Worm (Caenorhabditis elegans) whole organism, late embryonic: ENCODE results near the gene F52C12.6.

Source experiments
- C38D4.7 ChIP-seq: fragments of 200-800 bp; sonication (Bioruptor generic); optimal IDR thresholded peaks from 2 replicates; lab custom pipeline; 2018; ENCODE audit warnings: mild to moderate bottlenecking, missing genetic modification characterization, moderate library complexity, missing compliant biosample characterization
- F13H6.1 ChIP-seq: sonication (generic microtip); optimal IDR thresholded peaks from 2 replicates; lab custom pipeline; 2016; ENCODE audit warnings: missing genetic modification characterization, missing compliant biosample characterization
- K09A11.1 ChIP-seq: sonication (generic microtip); optimal IDR thresholded peaks from 2 replicates; lab custom pipeline; 2017; ENCODE audit warnings: antibody characterized with exemption, mild to moderate bottlenecking, missing genetic modification characterization, missing compliant biosample characterization; ENCODE audit not compliant: insufficient read depth
- T23F11.4 ChIP-seq: fragments of 200-800 bp; sonication (Bioruptor generic); optimal IDR thresholded peaks from 2 replicates; lab custom pipeline; 2018; ENCODE audit warnings: mild to moderate bottlenecking, missing genetic modification characterization, missing compliant biosample characterization
- Y22D7AL.16 ChIP-seq: sonication (generic microtip); optimal IDR thresholded peaks from 2 replicates; lab custom pipeline; 2016; ENCODE audit warnings: missing genetic modification characterization, missing compliant biosample characterization
- ahr-1 ChIP-seq: sonication (generic microtip); optimal IDR thresholded peaks from 2 replicates; lab custom pipeline; 2016; ENCODE audit warnings: missing genetic modification characterization, missing compliant biosample characterization
- ama-1 ChIP-seq: fragments of 150-350 bp; optimal IDR thresholded peaks from 2 replicates; lab custom pipeline; 2014
- ceh-14 ChIP-seq: sonication (generic microtip); optimal IDR thresholded peaks from 2 replicates; lab custom pipeline; 2016; ENCODE audit warnings: missing genotype, missing genetic modification characterization, missing compliant biosample characterization
- ceh-18 ChIP-seq: sonication (generic microtip); optimal IDR thresholded peaks from 2 replicates; lab custom pipeline; 2016; ENCODE audit warnings: missing genetic modification characterization, missing compliant biosample characterization
- ceh-22 ChIP-seq: sonication (generic microtip); optimal IDR thresholded peaks from 2 replicates; lab custom pipeline; 2017; ENCODE audit warnings: missing biosample characterization, missing genetic modification characterization
- ceh-31 ChIP-seq: sonication (generic microtip); optimal IDR thresholded peaks from 2 replicates; lab custom pipeline; 2016; ENCODE audit warnings: missing genetic modification characterization, missing compliant biosample characterization
- ceh-48 ChIP-seq: sonication (generic microtip); optimal IDR thresholded peaks from 2 replicates; lab custom pipeline; 2016; ENCODE audit warnings: missing genetic modification characterization, inconsistent platforms, missing compliant biosample characterization
- ceh-6 ChIP-seq: fragments of 200-800 bp; sonication (Bioruptor generic); optimal IDR thresholded peaks from 2 replicates; lab custom pipeline; 2018; ENCODE audit warnings: mild to moderate bottlenecking, missing genetic modification characterization, missing compliant biosample characterization
- dmd-4 ChIP-seq: sonication (generic microtip); optimal IDR thresholded peaks from 2 replicates; lab custom pipeline; 2016; ENCODE audit warnings: borderline replicate concordance, missing genetic modification characterization, missing compliant biosample characterization
- dve-1 ChIP-seq: sonication (generic microtip); optimal IDR thresholded peaks from 2 replicates; lab custom pipeline; 2017; ENCODE audit warnings: antibody characterized with exemption, mild to moderate bottlenecking, missing genetic modification characterization, missing compliant biosample characterization
- elt-4 ChIP-seq: sonication (generic microtip); optimal IDR thresholded peaks from 2 replicates; lab custom pipeline; 2016; ENCODE audit warnings: missing genetic modification characterization, missing compliant biosample characterization
- ets-4 ChIP-seq: sonication (generic microtip); optimal IDR thresholded peaks from 2 replicates; lab custom pipeline; 2016; ENCODE audit warnings: missing genetic modification characterization, missing compliant biosample characterization
- eyg-1 ChIP-seq: sonication (generic microtip); optimal IDR thresholded peaks from 2 replicates; lab custom pipeline; 2016; ENCODE audit warnings: missing genotype, missing genetic modification characterization, missing compliant biosample characterization
- fkh-10 ChIP-seq: fragments of 150-350 bp; optimal IDR thresholded peaks from 2 replicates; lab custom pipeline; 2014; ENCODE audit warnings: missing biosample characterization, missing genetic modification reagents, missing genetic modification characterization
- fkh-6 ChIP-seq: sonication (generic microtip); optimal IDR thresholded peaks from 2 replicates; lab custom pipeline; 2016; ENCODE audit warnings: missing genetic modification characterization, missing compliant biosample characterization
- hlh-30 ChIP-seq: sonication (generic microtip); optimal IDR thresholded peaks from 2 replicates; lab custom pipeline; 2017; ENCODE audit warnings: antibody characterized with exemption, missing genetic modification characterization, missing compliant biosample characterization; ENCODE audit not compliant: insufficient read depth
- hlh-8 ChIP-seq: sonication (generic microtip); optimal IDR thresholded peaks from 2 replicates; lab custom pipeline; 2016; ENCODE audit warnings: missing genotype, missing genetic modification characterization, missing compliant biosample characterization
- lin-11 ChIP-seq: fragments of 200-800 bp; sonication (Bioruptor generic); optimal IDR thresholded peaks from 2 replicates; lab custom pipeline; 2018; ENCODE audit warnings: mild to moderate bottlenecking, missing genetic modification characterization, missing compliant biosample characterization
- madf-2 ChIP-seq: sonication (generic microtip); optimal IDR thresholded peaks from 2 replicates; lab custom pipeline; 2017; ENCODE audit warnings: missing genetic modification characterization, missing compliant biosample characterization
- mec-3 ChIP-seq: sonication (generic microtip); optimal IDR thresholded peaks from 2 replicates; lab custom pipeline; 2016; ENCODE audit warnings: borderline replicate concordance, missing genetic modification characterization, missing compliant biosample characterization
- nhr-11 ChIP-seq: fragments of 150-350 bp; optimal IDR thresholded peaks from 2 replicates; lab custom pipeline; 2014; ENCODE audit warnings: missing biosample characterization, missing genetic modification characterization
- npax-4 ChIP-seq: sonication (generic microtip); optimal IDR thresholded peaks from 2 replicates; lab custom pipeline; 2016; ENCODE audit warnings: missing genetic modification characterization, missing compliant biosample characterization
- odd-2 ChIP-seq: sonication (generic microtip); optimal IDR thresholded peaks from 2 replicates; lab custom pipeline; 2017; ENCODE audit warnings: antibody characterized with exemption, mild to moderate bottlenecking, missing genetic modification characterization, missing compliant biosample characterization
- pag-3 ChIP-seq: sonication (generic microtip); optimal IDR thresholded peaks from 2 replicates; lab custom pipeline; 2016; ENCODE audit warnings: missing compliant biosample characterization, missing genetic modification characterization, borderline replicate concordance
- pat-9 ChIP-seq: fragments of 200-800 bp; sonication (Bioruptor generic); optimal IDR thresholded peaks from 2 replicates; lab custom pipeline; 2018; ENCODE audit warnings: mild to moderate bottlenecking, missing genetic modification characterization, moderate library complexity, missing compliant biosample characterization
- pha-2 ChIP-seq: sonication (generic microtip); optimal IDR thresholded peaks from 2 replicates; lab custom pipeline; 2017; ENCODE audit warnings: mild to moderate bottlenecking, missing genetic modification characterization, missing compliant biosample characterization
- sox-2 ChIP-seq: fragments of 200-800 bp; sonication (Bioruptor generic); IDR thresholded peaks from 2 replicates; pipeline ENCODE4 v1.3.6; 2022; ENCODE audit warnings: missing genetic modification reagents, missing genetic modification characterization, missing compliant biosample characterization
- tbx-2 ChIP-seq: sonication (generic microtip); optimal IDR thresholded peaks from 2 replicates; lab custom pipeline; 2016; ENCODE audit warnings: missing genetic modification characterization, missing compliant biosample characterization
- unc-42 ChIP-seq: sonication (generic microtip); optimal IDR thresholded peaks from 2 replicates; lab custom pipeline; 2016; ENCODE audit warnings: missing genotype, missing genetic modification characterization, missing compliant biosample characterization
- unc-55 ChIP-seq: sonication (generic microtip); optimal IDR thresholded peaks from 2 replicates; lab custom pipeline; 2017; ENCODE audit warnings: missing biosample characterization, missing genetic modification reagents, missing genetic modification characterization
- ztf-16 ChIP-seq: sonication (generic microtip); optimal IDR thresholded peaks from 2 replicates; lab custom pipeline; 2017; ENCODE audit warnings: missing genetic modification characterization, missing compliant biosample characterization

The F52C12.6 gene

DNA sequence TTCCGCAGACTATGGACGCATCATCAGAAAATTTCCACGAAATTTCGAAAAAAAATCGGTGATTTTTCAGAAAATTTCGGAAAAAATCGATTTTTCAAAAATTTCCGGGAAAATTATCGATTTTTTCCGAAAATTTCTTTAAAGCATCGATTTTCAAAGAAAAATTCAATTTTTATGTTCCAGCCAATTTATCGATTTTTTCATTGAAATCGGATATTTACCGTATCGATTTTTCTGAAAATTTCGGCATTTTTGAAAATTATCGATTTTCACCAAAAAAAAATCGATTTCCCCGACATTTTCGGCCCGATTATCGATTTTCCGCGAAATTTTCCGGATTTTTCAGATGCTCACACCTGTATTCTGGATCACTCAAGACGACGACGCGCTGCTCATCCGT is 8.6 kb downstream of the F52C12.6 start, which contains the start of gene Y48A5A.1:
Gene Y48A5A.1 (plus strand): TSS at position 347 of the 400 bp plus-strand sequence.
- TF ChIP-seq ceh-48 = peak; percentile 27
- TF ChIP-seq F13H6.1 (tag; lab: Kevin White, UChicago) = no peak
- no peak for TF ChIP-seq hlh-30 (tag; lab: Kevin White, UChicago)
- no peak for TF ChIP-seq unc-55
- no peak for TF ChIP-seq eyg-1 (tag; lab: Kevin White, UChicago)
- no peak for TF ChIP-seq pag-3 (tag; lab: Kevin White, UChicago)
- no peak for TF ChIP-seq ceh-22 (tag; lab: Kevin White, UChicago)
- TF ChIP-seq, all 69 proteins: peak for 1

DNA sequence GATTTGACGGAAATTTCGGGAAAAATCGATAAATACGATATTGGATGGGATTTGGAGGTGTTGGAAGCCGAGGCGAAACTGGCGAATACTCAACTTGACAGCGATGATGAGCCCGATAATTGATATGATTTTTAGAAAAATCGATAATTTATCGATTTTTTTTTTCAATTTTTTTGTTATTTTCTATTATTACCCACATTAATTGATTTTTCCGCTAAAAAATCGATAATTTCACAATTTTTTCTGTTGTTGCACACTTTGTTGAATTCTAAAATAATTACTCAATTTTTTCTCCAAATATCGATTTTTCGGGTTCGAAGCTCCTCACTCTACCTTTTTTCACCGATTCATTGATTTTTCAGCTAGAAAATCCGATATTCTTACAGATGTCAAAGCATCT is 12.8 kb downstream of the F52C12.6 start, which contains the start of gene Y48A5A.3:
Gene Y48A5A.3 (plus strand): TSS at position 385 of the 400 bp plus-strand sequence.
- no peak for TF ChIP-seq ceh-18 (tag; lab: Kevin White, UChicago)
- TF ChIP-seq ceh-48 = peak; percentile 20

DNA sequence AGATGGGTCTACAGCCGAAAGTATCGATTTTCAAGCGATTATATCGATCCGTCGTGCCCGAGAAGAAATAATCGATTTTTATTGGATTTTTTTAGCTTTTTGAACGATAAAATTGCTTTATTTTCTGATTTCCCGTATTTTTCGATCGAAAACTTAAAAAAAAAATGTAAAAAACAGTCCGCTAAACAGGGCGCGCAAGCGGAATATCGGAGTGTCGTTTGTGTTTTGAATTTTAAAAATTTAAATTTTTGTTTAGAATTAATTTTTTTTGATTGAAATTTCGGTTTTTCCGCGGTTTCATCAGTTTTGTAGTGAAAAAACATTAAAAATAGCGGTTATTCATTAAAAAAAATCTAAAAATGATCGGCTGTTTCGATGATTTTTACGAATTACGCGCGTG is 13.6 kb downstream of the F52C12.6 start:
- TF ChIP-seq tbx-2 (tag; lab: Kevin White, UChicago) (no peak), hlh-30 (tag; lab: Kevin White, UChicago) (no peak), madf-2 (tag; lab: Kevin White, UChicago) (no peak), mec-3 (tag; lab: Kevin White, UChicago) (no peak), odd-2 (tag; lab: Kevin White, UChicago) (no peak), ama-1 (lab: Kevin White, UChicago) (no peak), T23F11.4 (GFP tag; lab: Kevin White, UChicago) (no peak), fkh-10 (no peak), npax-4 (tag; lab: Kevin White, UChicago) (no peak), dve-1 (tag; lab: Kevin White, UChicago) (no peak), K09A11.1 (no peak), lin-11 (tag; lab: Kevin White, UChicago) (no peak), sox-2 (GFP tag; lab: Robert Waterston, UW) (no peak), ceh-6 (GFP tag; lab: Kevin White, UChicago) (no peak)
- TF ChIP-seq, all 69 proteins: peak for 0

DNA sequence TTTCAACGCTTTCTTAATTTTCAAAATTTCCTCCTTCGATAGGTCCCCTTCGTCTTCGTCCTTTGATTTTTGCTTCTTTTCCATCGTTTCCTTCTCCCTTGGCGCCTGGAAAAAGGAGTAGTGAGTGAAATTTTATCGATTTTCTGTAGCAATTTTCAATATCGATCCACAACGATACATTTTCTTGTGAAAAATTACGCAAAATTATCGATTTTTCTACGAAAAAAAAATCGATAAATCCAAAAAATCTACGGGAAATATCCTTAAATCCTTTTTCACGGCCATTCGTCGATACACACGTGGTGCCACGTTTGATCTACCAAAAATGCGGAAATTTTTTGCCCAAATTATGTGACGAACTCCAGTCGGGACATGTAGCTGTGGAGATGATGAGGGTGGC is 14.6 kb downstream of the F52C12.6 start:
- TF ChIP-seq pat-9 (no peak), ets-4 (tag; lab: Kevin White, UChicago) (no peak), pha-2 (no peak), pag-3 (tag; lab: Kevin White, UChicago) (no peak), ceh-18 (tag; lab: Kevin White, UChicago) (no peak), dmd-4 (tag; lab: Kevin White, UChicago) (no peak), ceh-31 (tag; lab: Kevin White, UChicago) (no peak), hlh-8 (tag; lab: Kevin White, UChicago) (no peak), ceh-14 (tag; lab: Kevin White, UChicago) (no peak), ceh-6 (GFP tag; lab: Kevin White, UChicago) (no peak), unc-42 (tag; lab: Kevin White, UChicago) (no peak), ahr-1 (no peak), Y22D7AL.16 (tag; lab: Kevin White, UChicago) (no peak), elt-4 (tag; lab: Kevin White, UChicago) (no peak), eyg-1 (tag; lab: Kevin White, UChicago) (no peak), ceh-22 (tag; lab: Kevin White, UChicago) (no peak), C38D4.7 (GFP tag; lab: Kevin White, UChicago) (no peak), ztf-16 (tag; lab: Kevin White, UChicago) (no peak), fkh-6 (tag; lab: Kevin White, UChicago) (no peak), nhr-11 (no peak)
- TF ChIP-seq, all 69 proteins: peak for 0
